Worm (Caenorhabditis elegans): ENCODE measurements around the gene rpl-10.

Gene rpl-10

ce11 chrII:8157991-8158390 is 14.3 kb downstream of the rpl-10 start, which contains the start of gene pch-2 (continued):
- TF ChIP-seq hmg-20 (GFP tag; IDR thresholded peaks at IDR 0.05) (no peak), snpc-1.3 (tag; optimal IDR thresholded peaks at IDR 0.05; ENCODE audit: insufficient read depth) (peak; percentile 11), lin-35 (GFP tag; optimal IDR thresholded peaks at IDR 0.05) (peak in 1 of 3 experiments; percentile 14), ceh-58 (GFP tag; IDR thresholded peaks at IDR 0.05) (no peak), ccch-3 (GFP tag; optimal IDR thresholded peaks at IDR 0.05) (no peak), tlf-1 (GFP tag; optimal IDR thresholded peaks at IDR 0.05) (no peak), egrh-3 (GFP tag; IDR thresholded peaks at IDR 0.05) (no peak), mes-4 (tag; optimal IDR thresholded peaks at IDR 0.05) (no peak), snpc-4 (GFP tag; optimal IDR thresholded peaks at IDR 0.05) (no peak), snpc-4 (tag; optimal IDR thresholded peaks at IDR 0.05) (peak in 1 of 4 experiments; percentile 50), F22D6.2 (tag; optimal IDR thresholded peaks at IDR 0.05) (no peak), ZK185.1 (tag; optimal IDR thresholded peaks at IDR 0.05; ENCODE audit: poor library complexity, severe bottlenecking) (peak; percentile 3), dpff-1 (tag; optimal IDR thresholded peaks at IDR 0.05) (no peak), nhr-179 (tag; optimal IDR thresholded peaks at IDR 0.05) (no peak), sdz-38 (tag; optimal IDR thresholded peaks at IDR 0.05) (no peak), ztf-22 (GFP tag; optimal IDR thresholded peaks at IDR 0.05) (no peak), Y79H2A.3 (GFP tag; conservative IDR thresholded peaks at IDR 0.05) (no peak), D2030.7 (GFP tag; IDR thresholded peaks at IDR 0.05) (peak; percentile 40; the same call in 1 of the 2 replicates), dpl-1 (GFP tag; optimal IDR thresholded peaks at IDR 0.05) (peak; percentile 58), efl-1 (GFP tag; optimal IDR thresholded peaks at IDR 0.05) (peak; percentile 83), mxl-1 (tag; optimal IDR thresholded peaks at IDR 0.05) (no peak), aptf-3 (GFP tag; IDR thresholded peaks at IDR 0.05) (no peak), attf-6 (GFP tag; IDR thresholded peaks at IDR 0.05) (no peak), lsl-1 (GFP tag; optimal IDR thresholded peaks at IDR 0.05) (peak; percentile 51), madf-8 (GFP tag; conservative IDR thresholded peaks at IDR 0.05) (peak; percentile 54; the same call in 1 of the 2 replicates), repo-1 (tag; optimal IDR thresholded peaks at IDR 0.05) (no peak), B0035.1 (tag; optimal IDR thresholded peaks at IDR 0.05) (no peak), ztf-28 (GFP tag; IDR thresholded peaks at IDR 0.05) (no peak), dox-1 (GFP tag; IDR thresholded peaks at IDR 0.05) (peak; percentile 72), B0261.1 (tag; optimal IDR thresholded peaks at IDR 0.05) (no peak), nfya-1 (tag; optimal IDR thresholded peaks at IDR 0.05; ENCODE audit: borderline replicate concordance, insufficient read depth) (no peak)

DNA sequence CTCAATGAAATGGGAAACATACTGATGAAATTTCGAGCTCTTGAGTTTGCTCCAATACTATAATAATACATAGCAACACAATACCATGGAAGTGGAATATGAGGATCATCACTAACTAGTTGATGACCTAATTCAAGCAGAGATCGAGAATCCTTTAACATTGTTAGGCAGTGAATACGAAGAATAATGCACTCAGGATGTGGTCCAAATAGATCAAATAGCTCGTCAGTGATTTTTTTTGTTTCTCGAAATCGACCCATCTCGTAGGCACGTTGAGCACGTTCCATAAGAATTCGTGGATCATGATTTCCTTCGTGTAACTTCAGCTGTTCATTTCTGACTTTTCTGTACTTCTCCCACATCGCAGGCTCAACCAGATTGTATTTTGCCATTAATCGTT is 17.2 kb downstream of the rpl-10 start:
- TF ChIP-seq B0261.1 (tag; optimal IDR thresholded peaks at IDR 0.05) (no peak), cebp-2 (GFP tag; IDR thresholded peaks at IDR 0.05) (no peak), gei-17 (GFP tag; optimal IDR thresholded peaks at IDR 0.05) (no peak), egl-44 (GFP tag; IDR thresholded peaks at IDR 0.05) (no peak), F22D6.2 (tag; optimal IDR thresholded peaks at IDR 0.05) (no peak), tbp1 (GFP tag; optimal IDR thresholded peaks at IDR 0.05) (no peak), rec-8 (tag; optimal IDR thresholded peaks at IDR 0.05) (no peak), hlh-12 (tag; optimal IDR thresholded peaks at IDR 0.05) (no peak), unc-62 (GFP tag; optimal IDR thresholded peaks at IDR 0.05) (no peak), ceh-91 (GFP tag; IDR thresholded peaks at IDR 0.05) (no peak), him-1 (tag; optimal IDR thresholded peaks at IDR 0.05) (no peak)
